Fruit fly (Drosophila melanogaster) whole organism, prepupa: ENCODE data around the gene Dus1.

Experiments used
- CG8119 ChIP-seq: fragments of 200-800 bp; sonication (Bioruptor generic); IDR thresholded peaks from 3 replicates; pipeline ENCODE4 v1.3.6; 2022; ENCODE audit warnings: missing biosample characterization, missing genetic modification characterization
- Hr39 ChIP-seq: fragments of 200-800 bp; sonication (Bioruptor generic); optimal IDR thresholded peaks from 2 replicates; lab custom pipeline; 2016; ENCODE audit warnings: missing biosample characterization, missing genetic modification characterization
- dac ChIP-seq: fragments of 200-800 bp; sonication (Bioruptor generic); optimal IDR thresholded peaks from 2 replicates; lab custom pipeline; 2017; ENCODE audit warnings: missing biosample characterization, mild to moderate bottlenecking, missing genetic modification characterization
- fd85E ChIP-seq: fragments of 200-800 bp; sonication (Bioruptor generic); optimal IDR thresholded peaks from 3 replicates; lab custom pipeline; 2016; ENCODE audit warnings: missing biosample characterization, missing genetic modification characterization

- TF ChIP-seq dac (no peak), CG8119 (no peak), fd85E (GFP tag; lab: Kevin White, UChicago) (no peak), Hr39 (GFP tag; lab: Kevin White, UChicago) (no peak)
Measured at dm6 chr2L:204557-204956, 67.0 kb downstream of the Dus1 start.
